Worm (Caenorhabditis elegans) whole organism, early embryonic: ENCODE results near the gene K08C7.4.
"Not testable (repeated sequence)": the region's sequence is repeated elsewhere in the genome, so short reads cannot be mapped to it uniquely, and the experiment has no call there.

Source experiments
- B0310.2 ChIP-seq: sonication (generic microtip); optimal IDR thresholded peaks from 2 replicates; lab custom pipeline; 2016; ENCODE audit warnings: mild to moderate bottlenecking, missing genetic modification characterization, missing compliant biosample characterization
- F13C5.2 ChIP-seq: sonication (generic microtip); optimal IDR thresholded peaks from 2 replicates; lab custom pipeline; 2017; ENCODE audit warnings: mild to moderate bottlenecking, missing genetic modification characterization, inconsistent platforms, missing compliant biosample characterization
- aly-1 ChIP-seq: sonication (generic microtip); optimal IDR thresholded peaks from 2 replicates; lab custom pipeline; 2016; ENCODE audit warnings: missing genetic modification characterization, missing compliant biosample characterization
- ama-1 ChIP-seq: fragments of 150-350 bp; optimal IDR thresholded peaks from 2 replicates; lab custom pipeline; 2014
- ceh-13 ChIP-seq: fragments of 200-800 bp; sonication (Bioruptor generic); optimal IDR thresholded peaks from 2 replicates; lab custom pipeline; 2018; ENCODE audit warnings: mild to moderate bottlenecking, missing genetic modification characterization, missing compliant biosample characterization
- ceh-36 ChIP-seq: sonication (generic microtip); optimal IDR thresholded peaks from 2 replicates; lab custom pipeline; 2016; ENCODE audit warnings: missing genetic modification characterization, inconsistent platforms, missing compliant biosample characterization
- ets-7 ChIP-seq: sonication (generic microtip); optimal IDR thresholded peaks from 2 replicates; lab custom pipeline; 2016; ENCODE audit warnings: missing genotype, missing genetic modification characterization, missing compliant biosample characterization
- flt-1 ChIP-seq: fragments of 200-800 bp; sonication (Bioruptor generic); IDR thresholded peaks from 2 replicates; pipeline ENCODE4 v1.3.6; 2022; ENCODE audit warnings: missing genetic modification characterization, missing compliant biosample characterization
- hmbx-1 ChIP-seq: sonication (generic microtip); optimal IDR thresholded peaks from 2 replicates; lab custom pipeline; 2016; ENCODE audit warnings: mild to moderate bottlenecking, missing genetic modification characterization, missing compliant biosample characterization
- hmg-4 ChIP-seq: fragments of 200-800 bp; sonication (Bioruptor generic); optimal IDR thresholded peaks from 2 replicates; lab custom pipeline; 2018; ENCODE audit warnings: mild to moderate bottlenecking, missing genetic modification characterization, missing compliant biosample characterization
- hnd-1 ChIP-seq: sonication (generic microtip); optimal IDR thresholded peaks from 2 replicates; lab custom pipeline; 2016; ENCODE audit warnings: missing genetic modification characterization, missing compliant biosample characterization
- pes-1 ChIP-seq: fragments of 200-800 bp; sonication (Bioruptor generic); IDR thresholded peaks from 2 replicates; pipeline ENCODE4 v1.3.6; 2022; ENCODE audit warnings: missing genetic modification reagents, missing genetic modification characterization, missing compliant biosample characterization
- scrt-1 ChIP-seq: fragments of 200-800 bp; sonication (Bioruptor generic); IDR thresholded peaks from 2 replicates; pipeline ENCODE4 v1.3.6; 2022; ENCODE audit warnings: missing genetic modification characterization, missing compliant biosample characterization
- sea-1 ChIP-seq: fragments of 200-800 bp; sonication (Bioruptor generic); conservative IDR thresholded peaks from 2 replicates; pipeline ENCODE4 v1.3.6; 2022; ENCODE audit warnings: missing genetic modification characterization, missing compliant biosample characterization
- tbx-11 ChIP-seq: fragments of 200-800 bp; sonication (Bioruptor generic); IDR thresholded peaks from 2 replicates; pipeline ENCODE4 v1.3.6; 2022; ENCODE audit warnings: missing genetic modification characterization, missing compliant biosample characterization
- tbx-37 ChIP-seq: fragments of 200-800 bp; sonication (Bioruptor generic); conservative IDR thresholded peaks from 2 replicates; pipeline ENCODE4 v1.3.6; 2022; ENCODE audit warnings: missing genetic modification reagents, missing genetic modification characterization, missing compliant biosample characterization
- tra-4 ChIP-seq: sonication (generic microtip); optimal IDR thresholded peaks from 2 replicates; lab custom pipeline; 2017; ENCODE audit warnings: missing genetic modification characterization, missing compliant biosample characterization

K08C7.4 gene

ce11 chrIV:10697022-10697979, 17.0 kb upstream of the K08C7.4 start, which contains the start of gene allo-1:
allo-1 (minus strand) TSS chrIV:10697072.
- no peak for TF ChIP-seq tra-4 (tag; lab: Kevin White, UChicago)

DNA sequence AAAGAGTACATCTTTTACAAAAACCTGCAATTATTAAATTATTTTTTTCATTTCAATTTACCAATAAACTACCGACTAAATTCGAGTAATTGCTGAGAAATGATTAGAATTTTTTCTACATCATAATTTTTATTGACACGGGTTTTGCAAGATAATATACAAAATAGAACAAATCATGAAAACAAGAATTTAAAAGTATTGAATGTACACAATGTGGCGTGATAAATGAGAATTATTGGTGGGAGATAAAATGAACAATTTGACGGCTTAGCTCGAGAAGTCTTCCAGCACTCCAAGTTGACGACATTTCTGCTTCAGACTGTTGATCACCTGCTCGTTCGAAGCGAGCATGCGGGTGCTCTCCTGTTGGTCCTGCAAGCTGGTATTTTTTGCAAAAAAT, 14.9 kb upstream of the K08C7.4 start, which contains the start of gene R102.4:
Gene R102.4 (minus strand): TSS at position 101 of the 400 bp plus-strand sequence.
- TF ChIP-seq tra-4 (tag; lab: Kevin White, UChicago) (no peak), hnd-1 (tag; lab: Kevin White, UChicago) (no peak), hmbx-1 (tag; lab: Kevin White, UChicago) (no peak), ceh-13 (no peak), ama-1 (lab: Kevin White, UChicago) (no peak), aly-1 (no peak)

DNA sequence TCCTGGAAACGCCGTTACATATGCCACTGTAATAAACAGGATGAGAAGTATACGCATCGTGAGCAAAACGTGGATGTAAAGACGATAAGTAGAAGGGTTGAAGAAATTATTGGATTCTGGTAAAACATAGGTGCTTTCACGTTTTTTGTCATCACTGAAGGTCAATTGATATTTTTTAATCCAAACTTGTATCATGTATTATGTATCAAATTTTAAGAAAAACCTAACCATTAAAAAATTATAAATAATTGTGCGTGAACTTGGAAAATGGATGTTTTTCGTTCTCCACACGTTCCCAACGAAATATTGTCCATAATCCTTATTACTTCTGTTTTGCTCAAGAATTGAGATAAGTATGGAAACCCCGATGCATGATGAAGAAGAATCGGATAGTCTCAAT, 9.9 kb upstream of the K08C7.4 start, which contains the start of gene R102.8:
Gene R102.8 (minus strand): TSS at position 101 of the 400 bp plus-strand sequence.
- no peak for TF ChIP-seq ama-1 (lab: Kevin White, UChicago)
- TF ChIP-seq flt-1 (GFP tag; lab: Robert Waterston, UW) = no peak
- no peak for TF ChIP-seq ets-7
- no peak for TF ChIP-seq ceh-13
- no peak for TF ChIP-seq hmg-4 (GFP tag; lab: Kevin White, UChicago)
- TF ChIP-seq aly-1 = no peak
- TF ChIP-seq sea-1 = no peak
- no peak for TF ChIP-seq pes-1 (GFP tag; lab: Robert Waterston, UW)
- no peak for TF ChIP-seq scrt-1 (GFP tag; lab: Robert Waterston, UW)
- TF ChIP-seq ceh-36 (tag; lab: Kevin White, UChicago) = no peak
- TF ChIP-seq hmbx-1 (tag; lab: Kevin White, UChicago) = no peak
- no peak for TF ChIP-seq tbx-37 (GFP tag; lab: Robert Waterston, UW)
- TF ChIP-seq hnd-1 (tag; lab: Kevin White, UChicago) = no peak
- TF ChIP-seq tra-4 (tag; lab: Kevin White, UChicago) = no peak
- no peak for TF ChIP-seq tbx-11 (GFP tag; lab: Robert Waterston, UW)
- no peak for TF ChIP-seq B0310.2 (tag; lab: Kevin White, UChicago)
- TF ChIP-seq F13C5.2 (tag; lab: Kevin White, UChicago) = no peak

DNA sequence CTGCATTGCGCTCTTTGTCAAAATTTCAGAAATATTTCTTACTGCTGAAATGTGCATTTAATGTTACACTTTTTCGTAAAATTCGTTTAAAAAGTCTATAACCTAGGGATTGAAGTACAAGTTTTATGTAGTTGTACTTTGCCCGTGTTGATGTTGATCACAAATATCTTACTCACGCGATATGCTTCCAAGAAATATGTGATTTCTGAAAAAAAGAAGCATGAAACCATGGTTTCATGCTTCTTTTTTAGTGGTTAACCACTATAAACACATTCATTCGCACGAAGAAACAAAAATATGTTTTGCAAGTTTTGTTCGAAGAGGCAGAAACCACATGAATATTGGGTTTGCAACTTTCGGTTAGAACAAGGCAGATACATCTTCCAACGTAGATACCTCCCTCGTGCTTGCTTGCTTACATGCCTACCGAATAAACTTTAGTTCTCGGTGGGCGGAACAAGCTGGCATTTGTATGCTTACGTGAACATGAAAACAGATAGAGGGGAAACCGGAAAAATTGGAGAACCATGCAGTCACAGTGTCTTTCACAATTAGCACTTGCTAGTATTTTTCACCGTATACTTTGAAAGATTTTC, 8.8 kb upstream of the K08C7.4 start, which contains the start of gene R102.3:
Gene R102.3 (plus strand): TSS at position 546 of the 596 bp plus-strand sequence.
- TF ChIP-seq ama-1 (lab: Kevin White, UChicago) = no peak
- TF ChIP-seq flt-1 (GFP tag; lab: Robert Waterston, UW) = no peak
- no peak for TF ChIP-seq scrt-1 (GFP tag; lab: Robert Waterston, UW)
- no peak for TF ChIP-seq tbx-37 (GFP tag; lab: Robert Waterston, UW)
- TF ChIP-seq ceh-36 (tag; lab: Kevin White, UChicago) = no peak
- TF ChIP-seq B0310.2 (tag; lab: Kevin White, UChicago) = no peak
- TF ChIP-seq hnd-1 (tag; lab: Kevin White, UChicago) = no peak
- no peak for TF ChIP-seq tra-4 (tag; lab: Kevin White, UChicago)
- no peak for TF ChIP-seq sea-1
- no peak for TF ChIP-seq aly-1
- no peak for TF ChIP-seq tbx-11 (GFP tag; lab: Robert Waterston, UW)
- TF ChIP-seq pes-1 (GFP tag; lab: Robert Waterston, UW) = no peak
- TF ChIP-seq hmg-4 (GFP tag; lab: Kevin White, UChicago) = no peak

- not testable (repeated sequence) for TF ChIP-seq tra-4, ceh-36, hnd-1 (tag; lab: Kevin White, UChicago)
Measured at ce11 chrIV:10687307-10687706, 7.0 kb upstream of the K08C7.4 start, which contains the start of gene R102.2. R102.2 (plus strand) TSS chrIV:10687607.

DNA sequence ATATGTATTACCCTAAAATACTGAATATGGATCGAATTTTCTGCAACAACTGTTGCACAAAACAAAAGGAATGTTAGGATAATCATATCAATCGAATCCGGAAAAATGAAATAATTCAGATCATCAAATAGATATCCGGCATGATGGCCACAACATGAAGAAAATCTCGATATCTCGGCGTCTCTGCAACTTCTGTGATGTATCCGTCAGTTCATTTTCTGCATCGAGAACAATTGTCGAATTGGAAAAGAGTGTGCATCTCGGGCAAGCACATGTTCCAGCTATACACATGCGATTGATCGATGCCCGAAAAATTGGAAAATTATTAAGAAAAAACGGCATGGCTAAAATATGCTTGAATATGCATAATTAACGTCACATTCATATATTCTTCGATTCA, 5.5 kb upstream of the K08C7.4 start, which contains the start of the genes K08C7.6 and R102.1:
Gene K08C7.6 (minus strand): TSS at position 101 of the 400 bp plus-strand sequence.
Gene R102.1 (plus strand): TSS at position 291 of the 400 bp plus-strand sequence.
- TF ChIP-seq pes-1 (GFP tag; lab: Robert Waterston, UW) = no peak

DNA sequence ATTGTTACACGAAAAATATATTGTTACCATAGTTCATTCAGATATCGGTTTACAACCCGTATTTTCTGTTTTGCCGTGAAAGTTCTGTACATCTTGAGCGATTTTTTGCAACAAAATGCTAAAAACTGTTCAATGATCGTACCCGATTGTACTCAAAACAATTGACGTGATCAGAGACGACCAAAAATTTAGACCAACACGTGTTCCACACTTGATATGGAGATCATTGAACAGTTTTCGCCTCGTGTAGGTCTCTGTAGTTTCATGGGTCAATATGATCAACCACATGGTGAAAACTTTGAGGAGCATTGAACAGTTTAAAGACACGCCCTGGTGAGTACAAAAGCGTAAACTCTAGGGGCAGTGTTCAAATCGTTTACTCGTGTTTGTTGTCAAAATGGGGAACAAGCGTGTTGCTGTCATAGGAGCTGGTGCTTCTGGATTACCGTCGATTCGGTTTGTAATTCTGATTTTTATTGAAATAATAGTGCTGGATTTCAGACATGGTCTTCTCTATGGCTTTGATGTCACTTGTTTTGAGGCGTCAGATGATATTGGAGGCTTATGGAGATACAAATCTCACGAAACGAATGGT, 2.0 kb upstream of the K08C7.4 start, which contains the start of gene fmo-2:
Gene fmo-2 (plus strand): TSS at position 370 of the 595 bp plus-strand sequence.
- TF ChIP-seq ceh-36 (tag; lab: Kevin White, UChicago) = no peak

DNA sequence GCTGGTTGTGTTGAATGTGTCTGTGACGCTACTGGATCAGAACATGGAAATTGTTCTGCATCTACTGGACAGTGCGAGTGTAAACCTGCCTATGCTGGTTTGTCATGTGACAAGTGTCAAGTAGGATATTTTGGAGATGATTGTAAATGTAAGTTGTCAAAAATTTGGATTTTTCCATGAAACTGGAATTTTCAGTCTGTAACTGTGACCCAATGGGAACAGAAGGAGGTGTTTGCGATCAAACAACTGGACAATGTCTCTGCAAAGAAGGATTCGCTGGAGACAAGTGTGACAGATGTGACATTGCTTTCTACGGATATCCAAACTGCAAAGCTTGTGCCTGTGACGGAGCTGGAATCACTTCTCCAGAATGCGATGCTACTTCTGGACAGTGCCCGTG, 11.7 kb downstream of the K08C7.4 start:
- no peak for TF ChIP-seq B0310.2 (tag; lab: Kevin White, UChicago)
- no peak for TF ChIP-seq sea-1
- no peak for TF ChIP-seq F13C5.2 (tag; lab: Kevin White, UChicago)
- no peak for TF ChIP-seq tbx-37 (GFP tag; lab: Robert Waterston, UW)
- no peak for TF ChIP-seq ceh-13
- no peak for TF ChIP-seq hmbx-1 (tag; lab: Kevin White, UChicago)
- no peak for TF ChIP-seq tbx-11 (GFP tag; lab: Robert Waterston, UW)
- TF ChIP-seq hmg-4 (GFP tag; lab: Kevin White, UChicago) = no peak
- TF ChIP-seq pes-1 (GFP tag; lab: Robert Waterston, UW) = no peak
- no peak for TF ChIP-seq tra-4 (tag; lab: Kevin White, UChicago)
- no peak for TF ChIP-seq aly-1
- no peak for TF ChIP-seq ama-1 (lab: Kevin White, UChicago)
- TF ChIP-seq flt-1 (GFP tag; lab: Robert Waterston, UW) = no peak
- TF ChIP-seq scrt-1 (GFP tag; lab: Robert Waterston, UW) = no peak
